Fruit fly (Drosophila melanogaster): Measurements from ENCODE around the gene CASK.

CASK gene

DNA sequence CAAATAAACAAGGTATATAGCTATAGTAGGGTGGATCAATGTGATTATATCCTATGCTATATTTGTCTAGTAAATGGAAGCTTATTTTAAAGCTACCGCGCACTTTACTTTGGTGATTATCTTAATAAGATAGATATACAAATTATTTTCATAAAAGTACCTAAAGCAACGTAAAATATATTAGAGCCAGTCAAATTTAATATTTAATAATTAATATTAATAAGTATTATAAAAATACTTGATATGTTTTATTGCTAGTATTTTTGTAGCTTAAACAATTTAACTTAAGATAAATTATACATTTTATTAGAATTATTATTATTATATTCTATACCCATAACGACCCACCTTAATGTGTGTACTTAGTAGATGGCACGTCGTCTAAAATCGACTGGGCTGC is 17.2 kb upstream of the CASK start:
- TF ChIP-seq N (GFP tag; optimal IDR thresholded peaks at IDR 0.05) (no peak), CG32264 (GFP tag; optimal IDR thresholded peaks at IDR 0.05) (no peak), br (GFP tag; optimal IDR thresholded peaks at IDR 0.05) (no peak), Dif (GFP tag; optimal IDR thresholded peaks at IDR 0.05; ENCODE audit: partially characterized antibody) (no peak), woc (GFP tag; optimal IDR thresholded peaks at IDR 0.05) (no peak), pan (optimal IDR thresholded peaks at IDR 0.05) (no peak), Hr78 (GFP tag; optimal IDR thresholded peaks at IDR 0.05) (no peak), Hr83 (GFP tag; optimal IDR thresholded peaks at IDR 0.05; ENCODE audit: poor library complexity, severe bottlenecking) (no peak), Rel (GFP tag; optimal IDR thresholded peaks at IDR 0.05) (no peak), Rel (tag; optimal IDR thresholded peaks at IDR 0.05) (no peak), Vsx2 (GFP tag; optimal IDR thresholded peaks at IDR 0.05; ENCODE audit: partially characterized antibody) (no peak), sage (GFP tag; optimal IDR thresholded peaks at IDR 0.05) (no peak), Abd-B (GFP tag; optimal IDR thresholded peaks at IDR 0.05) (no peak), h (GFP tag; optimal IDR thresholded peaks at IDR 0.05) (no peak), HLH106 (tag; optimal IDR thresholded peaks at IDR 0.05) (peak; percentile 64), foxo (GFP tag; optimal IDR thresholded peaks at IDR 0.05) (peak in 1 of 2 experiments; percentile 42), lola (GFP tag; optimal IDR thresholded peaks at IDR 0.05) (no peak), dmrt93B (GFP tag; optimal IDR thresholded peaks at IDR 0.05) (no peak), Jra (GFP tag; optimal IDR thresholded peaks at IDR 0.05) (no peak), usp (GFP tag; optimal IDR thresholded peaks at IDR 0.05) (no peak), dsf (GFP tag; optimal IDR thresholded peaks at IDR 0.05; ENCODE audit: borderline replicate concordance) (no peak), Hnf4 (GFP tag; optimal IDR thresholded peaks at IDR 0.05) (peak; percentile 27), CG9705 (GFP tag; optimal IDR thresholded peaks at IDR 0.05) (no peak), rgr (GFP tag; optimal IDR thresholded peaks at IDR 0.05) (peak; percentile 32), CrebA (GFP tag; optimal IDR thresholded peaks at IDR 0.05; ENCODE audit: borderline replicate concordance) (no peak), sv (GFP tag; optimal IDR thresholded peaks at IDR 0.05) (no peak), OdsH (GFP tag; optimal IDR thresholded peaks at IDR 0.05) (peak; percentile 19), psq (GFP tag; optimal IDR thresholded peaks at IDR 0.05) (peak; percentile 4), tai (GFP tag; optimal IDR thresholded peaks at IDR 0.05) (no peak), Myc (optimal IDR thresholded peaks at IDR 0.05) (no peak), jim (GFP tag; optimal IDR thresholded peaks at IDR 0.05) (no peak), Dfd (GFP tag; optimal IDR thresholded peaks at IDR 0.05) (no peak), Sp1 (GFP tag; optimal IDR thresholded peaks at IDR 0.05) (peak; percentile 70)

dm6 chr3R:21838505-21838956 is 16.1 kb upstream of the CASK start:
- TF ChIP-seq CG32264 (GFP tag; optimal IDR thresholded peaks at IDR 0.05) (peak; percentile 29), Jra (GFP tag; optimal IDR thresholded peaks at IDR 0.05) (peak; percentile 73), dl (GFP tag; optimal IDR thresholded peaks at IDR 0.05; ENCODE audit: insufficient read depth in 1 of 2, partially characterized antibody in 2 of 2) (no peak), pan (optimal IDR thresholded peaks at IDR 0.05) (no peak), Dfd (GFP tag; optimal IDR thresholded peaks at IDR 0.05) (no peak), Hr78 (GFP tag; optimal IDR thresholded peaks at IDR 0.05) (no peak), tai (GFP tag; optimal IDR thresholded peaks at IDR 0.05) (peak; percentile 78), usp (GFP tag; optimal IDR thresholded peaks at IDR 0.05) (no peak), br (GFP tag; optimal IDR thresholded peaks at IDR 0.05) (peak; percentile 82), rgr (GFP tag; optimal IDR thresholded peaks at IDR 0.05) (peak; percentile 83), Hnf4 (GFP tag; optimal IDR thresholded peaks at IDR 0.05) (peak; percentile 71), Mio (GFP tag; optimal IDR thresholded peaks at IDR 0.05) (no peak), CrebA (GFP tag; optimal IDR thresholded peaks at IDR 0.05; ENCODE audit: borderline replicate concordance) (no peak), Abd-B (GFP tag; optimal IDR thresholded peaks at IDR 0.05) (no peak), fru (GFP tag; optimal IDR thresholded peaks at IDR 0.05) (peak; percentile 90), OdsH (GFP tag; optimal IDR thresholded peaks at IDR 0.05) (peak; percentile 80), Rel (GFP tag; optimal IDR thresholded peaks at IDR 0.05) (peak; percentile 26), Rel (tag; optimal IDR thresholded peaks at IDR 0.05) (no peak), sage (GFP tag; optimal IDR thresholded peaks at IDR 0.05) (peak; percentile 23), dmrt93B (GFP tag; optimal IDR thresholded peaks at IDR 0.05) (peak; percentile 66), CG9705 (GFP tag; optimal IDR thresholded peaks at IDR 0.05) (peak; percentile 58), dsf (GFP tag; optimal IDR thresholded peaks at IDR 0.05; ENCODE audit: borderline replicate concordance) (peak; percentile 20), h (GFP tag; optimal IDR thresholded peaks at IDR 0.05) (peak; percentile 85), lola (GFP tag; optimal IDR thresholded peaks at IDR 0.05) (no peak), brk (GFP tag; optimal IDR thresholded peaks at IDR 0.05) (no peak), foxo (GFP tag; optimal IDR thresholded peaks at IDR 0.05) (peak; percentile 48 to 88), jim (GFP tag; optimal IDR thresholded peaks at IDR 0.05) (no peak), sv (GFP tag; optimal IDR thresholded peaks at IDR 0.05) (no peak), ey (GFP tag; optimal IDR thresholded peaks at IDR 0.05) (peak; percentile 88), Myc (optimal IDR thresholded peaks at IDR 0.05) (no peak), woc (GFP tag; optimal IDR thresholded peaks at IDR 0.05) (peak; percentile 84), Vsx2 (GFP tag; optimal IDR thresholded peaks at IDR 0.05; ENCODE audit: partially characterized antibody) (no peak), Sp1 (GFP tag; optimal IDR thresholded peaks at IDR 0.05) (peak; percentile 89), GATAd (GFP tag; optimal IDR thresholded peaks at IDR 0.05) (no peak), N (GFP tag; optimal IDR thresholded peaks at IDR 0.05) (no peak), Hr83 (GFP tag; optimal IDR thresholded peaks at IDR 0.05; ENCODE audit: poor library complexity, severe bottlenecking) (no peak), Dif (GFP tag; optimal IDR thresholded peaks at IDR 0.05; ENCODE audit: partially characterized antibody) (no peak), HLH106 (tag; optimal IDR thresholded peaks at IDR 0.05) (peak; percentile 79), psq (GFP tag; optimal IDR thresholded peaks at IDR 0.05) (peak; percentile 73)

Data from whole organism, wandering third instar larva.